Fruit fly (Drosophila melanogaster): Measurements from ENCODE around the gene heca.

Gene heca

DNA sequence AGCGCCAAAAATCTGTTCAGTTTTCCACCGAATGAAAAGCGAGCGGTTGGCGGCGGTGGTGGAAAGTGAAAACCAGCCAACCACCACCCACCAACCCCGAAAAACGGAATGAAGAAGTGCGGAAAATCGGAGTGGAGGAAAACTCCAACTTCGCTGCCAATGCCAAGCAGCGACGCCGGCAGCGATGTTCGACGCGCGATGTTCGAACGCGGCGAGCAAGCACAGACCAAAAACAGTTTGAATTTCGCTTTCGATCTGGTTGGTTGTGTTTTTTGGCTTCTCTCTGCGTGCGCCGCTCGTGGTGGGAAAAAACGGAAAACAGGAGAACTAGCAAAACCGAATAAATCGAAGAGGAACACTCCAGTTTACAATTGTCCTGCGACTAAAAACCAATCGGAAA lies at the start of gene heca:
Gene heca (plus strand): TSS at position 233 of the 400 bp plus-strand sequence.
- no peak for TF ChIP-seq CG7101 (tag; optimal IDR thresholded peaks at IDR 0.05)
- TF ChIP-seq CG11617 (GFP tag; optimal IDR thresholded peaks at IDR 0.05) = no peak
- no peak for TF ChIP-seq kay (GFP tag; ENCODE audit: borderline replicate concordance)
- TF ChIP-seq tj (GFP tag; optimal IDR thresholded peaks at IDR 0.05) = peak; percentile 12
- TF ChIP-seq Crg-1 (GFP tag; optimal IDR thresholded peaks at IDR 0.05) = no peak
- no peak for TF ChIP-seq CG5204 (GFP tag; optimal IDR thresholded peaks at IDR 0.05)
- peak; percentile 71 for TF ChIP-seq pad (GFP tag; optimal IDR thresholded peaks at IDR 0.05)
- TF ChIP-seq bab1 (GFP tag; optimal IDR thresholded peaks at IDR 0.05) = no peak
- no peak for TF ChIP-seq Hr96 (GFP tag; optimal IDR thresholded peaks at IDR 0.05)
- no peak for TF ChIP-seq cnc (optimal IDR thresholded peaks at IDR 0.05)
- TF ChIP-seq Clk (GFP tag; optimal IDR thresholded peaks at IDR 0.05) = no peak
- peak; percentile 29 for TF ChIP-seq Mnt (GFP tag; optimal IDR thresholded peaks at IDR 0.05)
- TF ChIP-seq CG14711 (tag; optimal IDR thresholded peaks at IDR 0.05) = no peak

DNA sequence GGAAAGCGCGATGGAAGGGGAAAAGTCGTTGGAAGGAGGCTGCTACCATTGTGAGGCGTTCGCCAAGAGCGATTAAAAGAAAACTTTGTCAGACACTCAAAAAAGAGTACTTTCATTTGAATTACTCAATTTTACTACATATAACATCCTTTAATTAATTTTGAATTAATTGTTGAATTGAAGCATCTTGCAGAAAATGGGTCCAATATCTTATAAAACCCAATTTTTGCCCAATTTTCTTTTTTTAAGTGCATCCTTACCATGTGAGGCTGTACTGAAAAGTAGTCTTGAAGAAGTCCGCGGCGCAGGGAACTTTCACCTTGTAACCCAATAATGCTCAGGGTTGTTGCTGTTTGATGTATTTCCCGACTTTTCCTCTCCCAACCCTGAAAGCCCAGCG lies 42.5 kb upstream of the heca start:
- TF ChIP-seq bab1 (GFP tag; optimal IDR thresholded peaks at IDR 0.05) = no peak
- TF ChIP-seq toe (GFP tag; optimal IDR thresholded peaks at IDR 0.05) = no peak
- no peak for TF ChIP-seq CG14711 (tag; optimal IDR thresholded peaks at IDR 0.05)
- no peak for TF ChIP-seq Clk (GFP tag; optimal IDR thresholded peaks at IDR 0.05)
- TF ChIP-seq CG12768 (GFP tag; optimal IDR thresholded peaks at IDR 0.05) = no peak
- no peak for TF ChIP-seq CG7101 (tag; optimal IDR thresholded peaks at IDR 0.05)
- TF ChIP-seq cnc (optimal IDR thresholded peaks at IDR 0.05) = no peak
- TF ChIP-seq ovo (GFP tag; optimal IDR thresholded peaks at IDR 0.05) = no peak
- TF ChIP-seq CG11617 (GFP tag; optimal IDR thresholded peaks at IDR 0.05) = no peak
- TF ChIP-seq CG33017 (tag; optimal IDR thresholded peaks at IDR 0.05) = no peak
- no peak for TF ChIP-seq kay (GFP tag; ENCODE audit: borderline replicate concordance)
- TF ChIP-seq CG7045 (GFP tag; optimal IDR thresholded peaks at IDR 0.05) = no peak
- no peak for TF ChIP-seq cic (GFP tag; optimal IDR thresholded peaks at IDR 0.05)
- TF ChIP-seq CG5204 (GFP tag; optimal IDR thresholded peaks at IDR 0.05) = no peak
- TF ChIP-seq Hr96 (GFP tag; optimal IDR thresholded peaks at IDR 0.05) = no peak

DNA sequence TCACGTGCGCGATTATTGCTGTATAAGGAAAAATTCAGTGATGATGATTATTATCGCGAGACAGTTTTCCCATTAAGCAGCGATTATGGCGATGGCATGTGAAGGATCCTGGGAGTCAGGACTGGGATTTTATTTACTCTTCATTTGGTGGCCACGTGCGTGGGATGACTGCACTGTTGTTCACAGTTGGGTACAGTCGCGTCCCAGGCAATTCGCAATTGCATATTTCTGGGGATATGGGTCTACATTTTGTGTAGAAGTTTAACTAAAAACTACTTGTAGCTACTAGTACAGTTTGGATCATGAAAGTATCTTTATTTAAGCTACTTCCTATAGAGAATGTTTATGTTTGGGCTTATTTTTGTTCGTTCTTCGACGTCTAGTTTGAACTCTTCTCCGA lies 40.7 kb upstream of the heca start:
- no peak for TF ChIP-seq CG7101 (tag; optimal IDR thresholded peaks at IDR 0.05)
- no peak for TF ChIP-seq cic (GFP tag; optimal IDR thresholded peaks at IDR 0.05)
- no peak for TF ChIP-seq tj (GFP tag; optimal IDR thresholded peaks at IDR 0.05)

DNA sequence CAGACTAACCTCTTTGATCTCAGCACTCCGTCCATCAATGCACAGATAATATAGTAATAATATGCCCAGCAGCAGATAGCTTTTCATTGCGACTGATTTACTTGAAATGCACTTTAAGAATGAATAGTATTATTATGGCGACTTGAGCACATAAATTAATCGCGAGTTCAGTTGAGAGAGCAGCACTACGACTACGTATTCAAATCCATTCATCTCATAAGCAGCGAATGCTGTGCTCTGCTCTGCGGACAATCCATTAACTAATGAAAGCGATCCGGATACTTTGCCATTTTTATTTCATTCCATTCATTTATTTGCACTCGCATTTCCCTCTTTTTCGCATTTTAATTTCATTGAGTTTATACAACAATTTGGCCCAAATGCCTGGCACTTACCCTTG lies 40.1 kb upstream of the heca start, which contains the start of gene CG43448:
Gene CG43448 (minus strand): TSS at position 101 of the 400 bp plus-strand sequence.
- TF ChIP-seq tj (GFP tag; optimal IDR thresholded peaks at IDR 0.05) = no peak
- TF ChIP-seq bab1 (GFP tag; optimal IDR thresholded peaks at IDR 0.05) = no peak
- TF ChIP-seq toe (GFP tag; optimal IDR thresholded peaks at IDR 0.05) = no peak
- no peak for TF ChIP-seq CG33017 (tag; optimal IDR thresholded peaks at IDR 0.05)

DNA sequence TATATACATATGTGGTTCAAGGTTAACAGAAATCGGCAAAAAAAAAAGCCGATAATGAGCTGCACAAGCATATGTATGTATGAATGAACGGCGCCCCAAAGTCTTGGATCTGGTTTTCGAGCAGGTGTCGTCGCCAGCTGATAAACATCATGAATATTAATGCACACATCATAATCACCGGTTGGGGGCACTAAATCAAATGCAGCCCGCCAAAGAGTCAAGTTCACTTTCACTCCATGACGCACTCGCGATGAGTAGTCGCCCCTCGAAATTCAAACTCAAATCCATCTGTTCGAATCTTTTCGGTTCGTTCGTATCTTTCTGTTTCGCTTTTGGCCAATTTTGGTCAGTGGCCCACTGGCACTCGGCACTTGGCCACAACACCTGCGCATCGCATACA lies 37.5 kb upstream of the heca start:
- TF ChIP-seq CG1620 (GFP tag; optimal IDR thresholded peaks at IDR 0.05) = no peak
- TF ChIP-seq ovo (GFP tag; optimal IDR thresholded peaks at IDR 0.05) = no peak
- TF ChIP-seq Clk (GFP tag; optimal IDR thresholded peaks at IDR 0.05) = no peak
- TF ChIP-seq bab1 (GFP tag; optimal IDR thresholded peaks at IDR 0.05) = no peak
- TF ChIP-seq CG12768 (GFP tag; optimal IDR thresholded peaks at IDR 0.05) = no peak
- TF ChIP-seq tj (GFP tag; optimal IDR thresholded peaks at IDR 0.05) = no peak
- no peak for TF ChIP-seq CG7045 (GFP tag; optimal IDR thresholded peaks at IDR 0.05)
- TF ChIP-seq CG7101 (tag; optimal IDR thresholded peaks at IDR 0.05) = no peak
- no peak for TF ChIP-seq Crg-1 (GFP tag; optimal IDR thresholded peaks at IDR 0.05)
- no peak for TF ChIP-seq cic (GFP tag; optimal IDR thresholded peaks at IDR 0.05)
- no peak for TF ChIP-seq CG11617 (GFP tag; optimal IDR thresholded peaks at IDR 0.05)
- TF ChIP-seq CG5204 (GFP tag; optimal IDR thresholded peaks at IDR 0.05) = no peak
- TF ChIP-seq cnc (optimal IDR thresholded peaks at IDR 0.05) = no peak
- no peak for TF ChIP-seq kay (GFP tag; ENCODE audit: borderline replicate concordance)
- no peak for TF ChIP-seq CG14711 (tag; optimal IDR thresholded peaks at IDR 0.05)
- TF ChIP-seq CG33017 (tag; optimal IDR thresholded peaks at IDR 0.05) = no peak

DNA sequence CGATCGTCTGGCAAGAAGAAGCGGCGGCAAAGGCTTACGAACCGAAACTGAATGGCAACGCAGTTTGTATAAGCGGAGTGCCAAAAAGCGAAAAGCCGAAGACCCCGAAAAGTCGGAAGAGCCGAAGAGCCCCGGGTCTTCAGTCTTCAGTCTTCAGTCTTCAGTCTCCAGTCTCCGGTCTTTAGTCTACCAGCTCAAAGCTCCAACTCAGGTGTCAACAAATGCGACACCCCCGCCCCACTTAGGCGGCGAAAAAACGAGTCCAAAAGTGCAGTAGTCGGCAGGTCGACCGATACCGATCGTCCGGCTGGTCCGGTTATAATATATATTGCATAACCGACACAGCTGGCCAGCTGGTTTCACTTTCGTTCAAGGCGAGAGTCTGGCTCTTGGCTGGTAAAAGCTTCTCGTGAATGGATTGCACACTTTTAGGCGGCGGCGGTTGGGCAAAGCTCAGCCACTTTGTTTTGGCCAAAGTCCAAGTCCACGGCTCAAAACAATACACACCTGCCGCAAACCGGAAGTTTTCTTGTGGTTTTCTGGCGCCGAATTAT lies 34.4 kb upstream of the heca start, which contains the start of gene CG9737:
Gene CG9737 (minus strand): TSS at position 51 of the 554 bp plus-strand sequence.
- peak; percentile 93 for TF ChIP-seq tj (GFP tag; optimal IDR thresholded peaks at IDR 0.05)
- no peak for TF ChIP-seq ovo (GFP tag; optimal IDR thresholded peaks at IDR 0.05)
- no peak for TF ChIP-seq Mnt (GFP tag; optimal IDR thresholded peaks at IDR 0.05)
- peak; percentile 70 for TF ChIP-seq Hr96 (GFP tag; optimal IDR thresholded peaks at IDR 0.05)
- no peak for TF ChIP-seq Clk (GFP tag; optimal IDR thresholded peaks at IDR 0.05)
- peak; percentile 44 for TF ChIP-seq cic (GFP tag; optimal IDR thresholded peaks at IDR 0.05)
- TF ChIP-seq cnc (optimal IDR thresholded peaks at IDR 0.05) = no peak
- no peak for TF ChIP-seq Crg-1 (GFP tag; optimal IDR thresholded peaks at IDR 0.05)
- peak; percentile 26 for TF ChIP-seq CG5204 (GFP tag; optimal IDR thresholded peaks at IDR 0.05)
- TF ChIP-seq CG1620 (GFP tag; optimal IDR thresholded peaks at IDR 0.05) = no peak
- TF ChIP-seq CG33017 (tag; optimal IDR thresholded peaks at IDR 0.05) = peak; percentile 26
- peak; percentile 67 for TF ChIP-seq bab1 (GFP tag; optimal IDR thresholded peaks at IDR 0.05)
- peak; percentile 40 for TF ChIP-seq CG11617 (GFP tag; optimal IDR thresholded peaks at IDR 0.05)
- no peak for TF ChIP-seq pad (GFP tag; optimal IDR thresholded peaks at IDR 0.05)
- peak; percentile 8 for TF ChIP-seq kay (GFP tag; ENCODE audit: borderline replicate concordance)
- TF ChIP-seq CG7045 (GFP tag; optimal IDR thresholded peaks at IDR 0.05) = peak; percentile 35
- no peak for TF ChIP-seq CG14711 (tag; optimal IDR thresholded peaks at IDR 0.05)
- peak; percentile 82 for TF ChIP-seq CG12768 (GFP tag; optimal IDR thresholded peaks at IDR 0.05)
- TF ChIP-seq toe (GFP tag; optimal IDR thresholded peaks at IDR 0.05) = peak; percentile 71
